Fruit fly (Drosophila melanogaster): ENCODE results near the gene Past1.
A peak's percentile ranks its signal among the peaks of the same experiment; 100 is the strongest.

The Past1 gene

DNA sequence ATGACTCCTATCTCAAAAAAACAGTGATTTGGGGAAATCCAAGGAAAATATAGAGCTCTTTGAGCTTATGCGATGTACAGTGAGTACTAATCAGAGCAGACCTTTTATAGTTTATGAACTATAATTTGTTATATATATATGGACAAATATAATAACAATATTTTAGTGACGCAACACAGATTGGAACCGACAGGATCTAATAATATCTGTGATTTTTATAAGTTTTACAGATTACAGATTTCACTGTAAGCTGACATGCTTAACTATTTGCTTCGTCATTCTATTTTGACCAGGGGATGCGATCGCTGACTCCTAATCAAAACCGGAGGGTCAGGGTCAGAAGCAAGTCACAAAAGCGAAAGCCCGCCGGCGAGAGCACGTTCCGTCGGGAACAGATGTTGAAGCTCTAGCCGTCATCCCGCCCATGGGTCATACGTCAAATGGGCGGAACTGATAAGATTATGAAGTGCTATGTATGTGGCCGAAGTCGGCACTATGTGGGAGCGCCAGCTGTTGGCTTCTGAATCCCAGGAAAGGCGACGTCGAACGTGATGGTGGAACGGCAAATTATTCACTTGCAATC lies 23.0 kb upstream of the Past1 start, which contains the start of gene Gnmt (continued):
- TF ChIP-seq Hr78 (GFP tag; optimal IDR thresholded peaks at IDR 0.05), result peak in 1 of 2 experiments; percentile 87
- TF ChIP-seq Meics (GFP tag; optimal IDR thresholded peaks at IDR 0.05), result peak; percentile 44
- no peak for TF ChIP-seq CG18011 (GFP tag; optimal IDR thresholded peaks at IDR 0.05)
- TF ChIP-seq CG32767 (GFP tag; IDR thresholded peaks at IDR 0.05), result no peak
- TF ChIP-seq ato (GFP tag; IDR thresholded peaks at IDR 0.05; ENCODE audit: partially characterized antibody), result no peak
- TF ChIP-seq cas (GFP tag; IDR thresholded peaks at IDR 0.05), result no peak
- no peak for TF ChIP-seq E2f2 (GFP tag; IDR thresholded peaks at IDR 0.05)
- TF ChIP-seq CG12942 (GFP tag; optimal IDR thresholded peaks at IDR 0.05), result no peak
- TF ChIP-seq CG10543 (GFP tag; optimal IDR thresholded peaks at IDR 0.05), result peak; percentile 10
- no peak for TF ChIP-seq CG7839 (tag; optimal IDR thresholded peaks at IDR 0.05)
- TF ChIP-seq h (optimal IDR thresholded peaks at IDR 0.05), result no peak
- no peak for TF ChIP-seq danr (GFP tag; IDR thresholded peaks at IDR 0.05)
- no peak for TF ChIP-seq HLH4C (GFP tag; IDR thresholded peaks at IDR 0.05; ENCODE audit: partially characterized antibody)
- no peak for TF ChIP-seq fd102C (GFP tag; optimal IDR thresholded peaks at IDR 0.05)
- TF ChIP-seq Antp (GFP tag; optimal IDR thresholded peaks at IDR 0.05), result no peak
- TF ChIP-seq gro (GFP tag; optimal IDR thresholded peaks at IDR 0.05), result no peak
- no peak for TF ChIP-seq NK7.1 (GFP tag; optimal IDR thresholded peaks at IDR 0.05)
- no peak for TF ChIP-seq CG15269 (tag; optimal IDR thresholded peaks at IDR 0.05)
- TF ChIP-seq vvl (GFP tag; IDR thresholded peaks at IDR 0.05), result no peak
- TF ChIP-seq grau (tag; optimal IDR thresholded peaks at IDR 0.05), result peak; percentile 78
- no peak for TF ChIP-seq CG17612 (GFP tag; IDR thresholded peaks at IDR 0.05)
- TF ChIP-seq Lpt (GFP tag; optimal IDR thresholded peaks at IDR 0.05), result no peak
- no peak for TF ChIP-seq Dref (GFP tag; IDR thresholded peaks at IDR 0.05)
- TF ChIP-seq chm (GFP tag; IDR thresholded peaks at IDR 0.05), result no peak
- no peak for TF ChIP-seq CG10321 (GFP tag; IDR thresholded peaks at IDR 0.05)
- no peak for TF ChIP-seq Lhr (GFP tag; optimal IDR thresholded peaks at IDR 0.05)
- TF ChIP-seq Hr51 (GFP tag; optimal IDR thresholded peaks at IDR 0.05), result no peak
- TF ChIP-seq CG7745 (tag; optimal IDR thresholded peaks at IDR 0.05), result no peak
- TF ChIP-seq fd96Cb (tag; optimal IDR thresholded peaks at IDR 0.05), result no peak
- TF ChIP-seq Fer3 (tag; optimal IDR thresholded peaks at IDR 0.05), result peak; percentile 40
- no peak for TF ChIP-seq odd (GFP tag; optimal IDR thresholded peaks at IDR 0.05)
- no peak for TF ChIP-seq NfI (GFP tag; optimal IDR thresholded peaks at IDR 0.05)
- no peak for TF ChIP-seq CG8281 (tag; optimal IDR thresholded peaks at IDR 0.05)
- no peak for TF ChIP-seq pho (GFP tag; optimal IDR thresholded peaks at IDR 0.05)
- no peak for TF ChIP-seq ap (GFP tag; IDR thresholded peaks at IDR 0.05)
- TF ChIP-seq emc (GFP tag; optimal IDR thresholded peaks at IDR 0.05), result no peak
- no peak for TF ChIP-seq Atf6 (GFP tag; IDR thresholded peaks at IDR 0.05)
- TF ChIP-seq ham (GFP tag; IDR thresholded peaks at IDR 0.05), result no peak
- no peak for TF ChIP-seq Neu2 (GFP tag; optimal IDR thresholded peaks at IDR 0.05; ENCODE audit: borderline replicate concordance)
- TF ChIP-seq chif (GFP tag; optimal IDR thresholded peaks at IDR 0.05), result no peak
- no peak for TF ChIP-seq unc-4 (GFP tag; IDR thresholded peaks at IDR 0.05; ENCODE audit: partially characterized antibody)
- TF ChIP-seq unpg (GFP tag; optimal IDR thresholded peaks at IDR 0.05), result no peak
- TF ChIP-seq chinmo (GFP tag; IDR thresholded peaks at IDR 0.05; ENCODE audit: partially characterized antibody), result 0 out of 4 replicates have a peak, but pooled peaks have one; percentile 19
- no peak for TF ChIP-seq CG7928 (GFP tag; optimal IDR thresholded peaks at IDR 0.05)
- no peak for TF ChIP-seq CG16815 (GFP tag; optimal IDR thresholded peaks at IDR 0.05)
- TF ChIP-seq CG5245 (GFP tag; optimal IDR thresholded peaks at IDR 0.05), result no peak
- TF ChIP-seq jumu (GFP tag; optimal IDR thresholded peaks at IDR 0.05), result no peak
- no peak for TF ChIP-seq Oaz (GFP tag; IDR thresholded peaks at IDR 0.05)
- TF ChIP-seq CG4424 (GFP tag; optimal IDR thresholded peaks at IDR 0.05), result no peak
- no peak for TF ChIP-seq fd64A (GFP tag; optimal IDR thresholded peaks at IDR 0.05)
- no peak for TF ChIP-seq Rx (GFP tag; IDR thresholded peaks at IDR 0.05)

Measured in whole organism, embryonic.